Worm (Caenorhabditis elegans) whole organism, young adult: ENCODE measurements around the gene C32B5.18.
"Not testable (repeated sequence)": the region's sequence is repeated elsewhere in the genome, so short reads cannot be mapped to it uniquely, and the experiment has no call there.

ENCODE experiments used
- Y79H2A.3 ChIP-seq: fragments of 200-800 bp; sonication (Bioruptor generic); conservative IDR thresholded peaks from 2 replicates; pipeline ENCODE4 v1.3.6; 2022; ENCODE audit warnings: missing genetic modification reagents, missing genetic modification characterization, missing compliant biosample characterization
- ama-1 ChIP-seq, 3 experiments: fragments of 150-350 bp in 1 of 3; sonication (generic microtip) in 2 of 3; optimal IDR thresholded peaks; 2 replicates each; lab custom pipeline; 2014 to 2018; ENCODE audit warnings: missing biosample characterization in 2 of 3, missing genetic modification characterization in 2 of 3, missing genetic modification reagents in 2 of 3
- ceh-79 ChIP-seq: sonication (generic microtip); optimal IDR thresholded peaks from 2 replicates; lab custom pipeline; 2017; ENCODE audit warnings: mild to moderate bottlenecking, missing genetic modification characterization, missing compliant biosample characterization
- rcor-1 ChIP-seq: fragments of 200-800 bp; sonication (Bioruptor generic); IDR thresholded peaks from 2 replicates; pipeline ENCODE4 v1.3.6; 2022; ENCODE audit warnings: missing genetic modification reagents, missing genetic modification characterization, missing compliant biosample characterization
- sea-2 ChIP-seq: fragments of 200-800 bp; sonication (Bioruptor generic); IDR thresholded peaks from 2 replicates; pipeline ENCODE4 v1.3.6; 2022; ENCODE audit warnings: missing genetic modification characterization, missing compliant biosample characterization
- unc-130 ChIP-seq: sonication (generic microtip); optimal IDR thresholded peaks from 2 replicates; lab custom pipeline; 2016; ENCODE audit warnings: missing genetic modification reagents, missing genetic modification characterization, missing compliant biosample characterization

DNA sequence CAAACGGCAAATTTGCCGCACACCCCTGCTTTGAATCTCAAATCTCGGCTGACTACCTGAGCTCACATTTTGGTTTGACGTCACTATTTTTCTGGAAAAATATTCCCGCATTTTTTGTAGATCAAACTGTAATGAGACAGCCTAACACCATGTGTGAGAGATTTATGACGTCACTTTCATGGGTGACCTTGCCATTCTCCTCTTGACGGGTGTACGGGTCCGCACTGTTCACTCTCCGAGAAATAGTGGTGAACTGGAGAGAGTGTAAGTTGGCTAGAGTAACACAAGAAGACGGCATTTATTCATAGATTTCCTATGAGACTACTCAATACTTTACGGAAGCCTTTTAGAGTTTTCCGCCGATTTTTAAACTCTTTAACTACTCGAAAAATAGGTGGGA lies 25.4 kb downstream of the C32B5.18 start, which contains the start of gene fbxc-40:
- not testable (repeated sequence) for TF ChIP-seq sea-2 (GFP tag; lab: Robert Waterston, UW); unc-130 (GFP tag; lab: Kevin White, UChicago); rcor-1 (GFP tag; lab: Robert Waterston, UW); ceh-79; ama-1 (optimal IDR thresholded peaks at IDR 0.05; lab: Kevin White, UChicago); ama-1 (GFP tag; optimal IDR thresholded peaks at IDR 0.05; lab: Kevin White, UChicago); Y79H2A.3 (GFP tag; lab: Robert Waterston, UW)
